Worm (Caenorhabditis elegans) whole organism, mixed stage, embryonic: Measurements from ENCODE around the gene F49E12.7.

Source experiments
- ceh-83 ChIP-seq: fragments of 200-800 bp; sonication (Bioruptor generic); optimal IDR thresholded peaks from 2 replicates; lab custom pipeline; 2018; ENCODE audit warnings: mild to moderate bottlenecking, missing genetic modification characterization, missing compliant biosample characterization
- ces-1 ChIP-seq: fragments of 150-350 bp; optimal IDR thresholded peaks from 2 replicates; lab custom pipeline; 2014; ENCODE audit warnings: missing biosample characterization, missing genetic modification reagents, missing genetic modification characterization
- elt-3 ChIP-seq: fragments of 150-350 bp; optimal IDR thresholded peaks from 2 replicates; lab custom pipeline; 2014; ENCODE audit warnings: missing biosample characterization, missing genetic modification characterization
- lin-13 ChIP-seq: fragments of 150-350 bp; optimal IDR thresholded peaks from 2 replicates; lab custom pipeline; 2014; ENCODE audit warnings: missing biosample characterization, missing genetic modification characterization
- lin-32 ChIP-seq: fragments of 200-800 bp; sonication (Bioruptor generic); optimal IDR thresholded peaks from 2 replicates; lab custom pipeline; 2018; ENCODE audit warnings: mild to moderate bottlenecking, missing genetic modification characterization, missing compliant biosample characterization
- mab-5 ChIP-seq: fragments of 150-350 bp; optimal IDR thresholded peaks from 2 replicates; lab custom pipeline; 2014; ENCODE audit warnings: missing biosample characterization, missing genetic modification characterization
- nhr-12 ChIP-seq: fragments of 150-350 bp; optimal IDR thresholded peaks from 2 replicates; lab custom pipeline; 2014; ENCODE audit warnings: missing biosample characterization, missing genetic modification characterization
- nhr-237 ChIP-seq: fragments of 150-350 bp; optimal IDR thresholded peaks from 2 replicates; lab custom pipeline; 2014; ENCODE audit warnings: missing biosample characterization, missing genetic modification characterization
- nhr-76 ChIP-seq: sonication (generic microtip); optimal IDR thresholded peaks from 2 replicates; lab custom pipeline; 2017; ENCODE audit warnings: missing biosample characterization, missing genetic modification characterization
- sptf-1 ChIP-seq: sonication (generic microtip); optimal IDR thresholded peaks from 2 replicates; lab custom pipeline; 2017; ENCODE audit warnings: mild to moderate bottlenecking, missing genetic modification characterization, moderate library complexity, missing compliant biosample characterization
- unc-39 ChIP-seq: fragments of 150-350 bp; optimal IDR thresholded peaks from 2 replicates; lab custom pipeline; 2014; ENCODE audit warnings: missing biosample characterization, missing genetic modification characterization
- unc-62 ChIP-seq: fragments of 150-350 bp; optimal IDR thresholded peaks from 2 replicates; lab custom pipeline; 2014; ENCODE audit warnings: missing biosample characterization, missing genetic modification reagents, missing genetic modification characterization
- zip-8 ChIP-seq: fragments of 150-350 bp; optimal IDR thresholded peaks from 2 replicates; lab custom pipeline; 2014; ENCODE audit warnings: missing biosample characterization, missing genetic modification characterization

DNA sequence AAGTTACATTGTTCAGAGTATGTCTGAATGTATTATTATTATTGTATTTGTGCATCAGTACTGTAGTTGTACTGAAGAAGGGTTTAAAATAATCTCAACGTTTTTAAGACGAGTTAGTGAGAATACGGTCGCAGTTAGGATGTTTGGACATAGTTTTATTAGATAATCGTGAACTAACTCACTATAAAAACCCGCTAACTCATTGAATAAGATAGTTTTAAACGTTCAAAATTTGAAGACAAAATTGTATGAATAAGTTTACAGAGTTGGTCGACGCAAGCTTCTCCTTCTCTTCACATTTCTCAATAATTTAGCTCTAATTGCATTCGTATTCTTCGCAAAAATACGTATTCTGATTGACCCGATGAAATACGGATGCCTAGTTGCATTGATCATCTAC lies 23.1 kb upstream of the F49E12.7 start:
- no peak for TF ChIP-seq nhr-12 (tag; lab: Kevin White, UChicago)
- no peak for TF ChIP-seq lin-13 (tag; lab: Kevin White, UChicago)
- no peak for TF ChIP-seq zip-8 (tag; lab: Kevin White, UChicago)
- TF ChIP-seq ceh-83: no peak
- TF ChIP-seq ces-1: no peak
- TF ChIP-seq nhr-237 (tag; lab: Kevin White, UChicago): no peak
- no peak for TF ChIP-seq elt-3 (tag; lab: Kevin White, UChicago)
- no peak for TF ChIP-seq sptf-1 (tag; lab: Kevin White, UChicago)
- TF ChIP-seq unc-62: no peak
- no peak for TF ChIP-seq mab-5 (tag; lab: Kevin White, UChicago)
- TF ChIP-seq unc-39: no peak
- no peak for TF ChIP-seq lin-32 (GFP tag; lab: Kevin White, UChicago)
- TF ChIP-seq nhr-76 (tag; lab: Kevin White, UChicago): no peak
